Fruit fly (Drosophila melanogaster): ENCODE measurements around the gene HP4.
A peak's percentile ranks its signal among the peaks of the same experiment; 100 is the strongest.

The HP4 gene

DNA sequence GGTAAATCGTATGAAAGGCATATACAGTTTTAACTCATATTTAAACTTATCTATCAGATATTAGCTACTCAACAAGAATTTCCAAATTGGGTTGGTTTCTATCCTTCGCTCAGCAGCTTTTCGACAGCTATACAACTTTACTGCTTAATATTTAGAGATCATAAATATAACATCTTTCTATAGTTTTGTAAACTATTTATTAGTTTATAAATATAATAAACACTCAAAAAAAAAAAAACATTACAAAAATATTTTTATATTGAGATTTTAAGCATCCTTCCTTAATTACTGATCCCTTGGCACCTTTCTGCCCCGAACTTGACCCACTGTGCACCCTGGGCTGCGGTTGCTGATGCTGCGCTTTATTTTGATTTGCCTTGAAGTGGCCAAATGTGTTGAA, 23.0 kb downstream of the HP4 start (continued):
- TF ChIP-seq tin (GFP tag; optimal IDR thresholded peaks at IDR 0.05), result peak; percentile 39
- TF ChIP-seq fd96Cb (tag; optimal IDR thresholded peaks at IDR 0.05), result peak; percentile 52
- TF ChIP-seq sens-2 (GFP tag; IDR thresholded peaks at IDR 0.05), result no peak
- no peak for TF ChIP-seq B-H1 (GFP tag; IDR thresholded peaks at IDR 0.05)
- no peak for TF ChIP-seq Xbp1 (GFP tag; optimal IDR thresholded peaks at IDR 0.05)
- TF ChIP-seq CG14860 (GFP tag; IDR thresholded peaks at IDR 0.05; ENCODE audit: partially characterized antibody), result no peak
- no peak for TF ChIP-seq slou (GFP tag; optimal IDR thresholded peaks at IDR 0.05)
- TF ChIP-seq slbo (GFP tag; IDR thresholded peaks at IDR 0.05), result no peak
- no peak for TF ChIP-seq zf30C (GFP tag; optimal IDR thresholded peaks at IDR 0.05)
- no peak for TF ChIP-seq tll (GFP tag; optimal IDR thresholded peaks at IDR 0.05)
- TF ChIP-seq CG4404 (GFP tag; IDR thresholded peaks at IDR 0.05), result peak; percentile 15; the same call in 1 of the 2 replicates
- no peak for TF ChIP-seq eve (GFP tag; optimal IDR thresholded peaks at IDR 0.05)
- no peak for TF ChIP-seq CG6791 (GFP tag; IDR thresholded peaks at IDR 0.05; ENCODE audit: partially characterized antibody)
- no peak for TF ChIP-seq E2f2 (GFP tag; IDR thresholded peaks at IDR 0.05)
- TF ChIP-seq CG9727 (GFP tag; optimal IDR thresholded peaks at IDR 0.05), result peak; percentile 63
- no peak for TF ChIP-seq vnd (GFP tag; IDR thresholded peaks at IDR 0.05; ENCODE audit: partially characterized antibody)
- TF ChIP-seq MESR4 (GFP tag; optimal IDR thresholded peaks at IDR 0.05), result no peak
- no peak for TF ChIP-seq ssp (GFP tag; IDR thresholded peaks at IDR 0.05)
- no peak for TF ChIP-seq D (optimal IDR thresholded peaks at IDR 0.05)
- TF ChIP-seq D (GFP tag; optimal IDR thresholded peaks at IDR 0.05), result peak; percentile 48
- peak; percentile 45 for TF ChIP-seq CG17829 (tag; optimal IDR thresholded peaks at IDR 0.05)
- no peak for TF ChIP-seq CG18599 (GFP tag; optimal IDR thresholded peaks at IDR 0.05)
- TF ChIP-seq Elba2 (GFP tag; optimal IDR thresholded peaks at IDR 0.05), result no peak
- no peak for TF ChIP-seq CG3995 (GFP tag; optimal IDR thresholded peaks at IDR 0.05)
- no peak for TF ChIP-seq Hmr (GFP tag; optimal IDR thresholded peaks at IDR 0.05)
- no peak for TF ChIP-seq CG14965 (GFP tag; optimal IDR thresholded peaks at IDR 0.05; ENCODE audit: borderline replicate concordance)
- no peak for TF ChIP-seq CG31224 (GFP tag; IDR thresholded peaks at IDR 0.05)
- no peak for TF ChIP-seq H15 (GFP tag; IDR thresholded peaks at IDR 0.05)
- TF ChIP-seq crp (GFP tag; optimal IDR thresholded peaks at IDR 0.05), result no peak
- TF ChIP-seq tap (tag; optimal IDR thresholded peaks at IDR 0.05), result no peak
- TF ChIP-seq CG11560 (tag; IDR thresholded peaks at IDR 0.05), result no peak
- TF ChIP-seq kay (GFP tag; optimal IDR thresholded peaks at IDR 0.05), result no peak
- TF ChIP-seq slp2 (GFP tag; optimal IDR thresholded peaks at IDR 0.05), result no peak
- no peak for TF ChIP-seq CG3281 (GFP tag; optimal IDR thresholded peaks at IDR 0.05)
- TF ChIP-seq CG13775 (GFP tag; optimal IDR thresholded peaks at IDR 0.05), result peak; percentile 25
- no peak for TF ChIP-seq tup (GFP tag; optimal IDR thresholded peaks at IDR 0.05)
- TF ChIP-seq Sox102F (GFP tag; optimal IDR thresholded peaks at IDR 0.05), result no peak
- TF ChIP-seq Nf-YC (tag; optimal IDR thresholded peaks at IDR 0.05), result no peak
- TF ChIP-seq lilli (GFP tag; optimal IDR thresholded peaks at IDR 0.05), result no peak
- TF ChIP-seq disco-r (GFP tag; optimal IDR thresholded peaks at IDR 0.05), result no peak
- TF ChIP-seq CG4360 (GFP tag; IDR thresholded peaks at IDR 0.05), result no peak
- peak in 1 of 2 experiments; percentile 37 for TF ChIP-seq bsh (GFP tag; optimal IDR thresholded peaks at IDR 0.05)
- no peak for TF ChIP-seq Rfx (GFP tag; IDR thresholded peaks at IDR 0.05)
- TF ChIP-seq nerfin-2 (GFP tag; IDR thresholded peaks at IDR 0.05; ENCODE audit: partially characterized antibody), result no peak
- TF ChIP-seq sim (GFP tag; IDR thresholded peaks at IDR 0.05), result no peak
- no peak for TF ChIP-seq ro (GFP tag; IDR thresholded peaks at IDR 0.05)
- TF ChIP-seq CG34224 (GFP tag; IDR thresholded peaks at IDR 0.05; ENCODE audit: partially characterized antibody), result no peak
- TF ChIP-seq abd-A (tag; optimal IDR thresholded peaks at IDR 0.05), result no peak
- TF ChIP-seq croc (GFP tag; conservative IDR thresholded peaks at IDR 0.05), result no peak
- no peak for TF ChIP-seq CG13894 (tag; optimal IDR thresholded peaks at IDR 0.05)
- no peak for TF ChIP-seq Camta (GFP tag; optimal IDR thresholded peaks at IDR 0.05)

All from whole organism, embryonic.